Worm (Caenorhabditis elegans): ENCODE data around the gene R04B5.11.

- no peak for TF ChIP-seq zfh-2 (GFP tag; conservative IDR thresholded peaks at IDR 0.05)
- no peak for TF ChIP-seq akir-1 (GFP tag; optimal IDR thresholded peaks at IDR 0.05)
- no peak for TF ChIP-seq repo-1 (tag; optimal IDR thresholded peaks at IDR 0.05)
- TF ChIP-seq K11D2.4 (GFP tag; IDR thresholded peaks at IDR 0.05), result no peak
- TF ChIP-seq snpc-4 (GFP tag; optimal IDR thresholded peaks at IDR 0.05), result no peak
- no peak for TF ChIP-seq snpc-4 (tag; optimal IDR thresholded peaks at IDR 0.05)
- no peak for TF ChIP-seq ceh-58 (GFP tag; IDR thresholded peaks at IDR 0.05)
- no peak for TF ChIP-seq pha-4 (tag; optimal IDR thresholded peaks at IDR 0.05)
- no peak for TF ChIP-seq attf-5 (GFP tag; optimal IDR thresholded peaks at IDR 0.05)
These were observed 14.4 kb upstream of the R04B5.11 start, which contains the start of gene C08B6.2 for ce11 chrV:10105412-10105811.
